Worm (Caenorhabditis elegans): ENCODE measurements around the gene Y42H9AR.2.

Y42H9AR.2 gene

ce11 chrIV:8136005-8136512, 36.4 kb downstream of the Y42H9AR.2 start, which contains the start of the genes isp-1 and islo-1 (continued):
- TF ChIP-seq set-16 (GFP tag; IDR thresholded peaks at IDR 0.05) (no peak), dmd-6 (GFP tag; IDR thresholded peaks at IDR 0.05) (no peak), daf-12 (tag; optimal IDR thresholded peaks at IDR 0.05) (no peak), cey-2 (tag; optimal IDR thresholded peaks at IDR 0.05; ENCODE audit: borderline replicate concordance, insufficient read depth) (no peak), lin-39 (tag; optimal IDR thresholded peaks at IDR 0.05) (no peak), hlh-30 (tag; optimal IDR thresholded peaks at IDR 0.05; ENCODE audit: insufficient read depth) (peak; percentile 82), php-3 (GFP tag; IDR thresholded peaks at IDR 0.05) (no peak), nhr-6 (tag; optimal IDR thresholded peaks at IDR 0.05) (peak; percentile 63), unc-39 (tag; optimal IDR thresholded peaks at IDR 0.05) (no peak), ceh-44 (GFP tag; IDR thresholded peaks at IDR 0.05) (no peak), lim-7 (GFP tag; IDR thresholded peaks at IDR 0.05) (no peak), lin-1 (GFP tag; IDR thresholded peaks at IDR 0.05) (no peak)

- TF ChIP-seq dmd-9 (GFP tag; IDR thresholded peaks at IDR 0.05) (no peak), spr-3 (GFP tag; optimal IDR thresholded peaks at IDR 0.05) (no peak), lin-39 (tag; optimal IDR thresholded peaks at IDR 0.05) (no peak), lin-38 (GFP tag; IDR thresholded peaks at IDR 0.05) (no peak), nhr-76 (tag; optimal IDR thresholded peaks at IDR 0.05) (no peak), madf-9 (GFP tag; conservative IDR thresholded peaks at IDR 0.05) (no peak), nhr-6 (tag; optimal IDR thresholded peaks at IDR 0.05) (no peak), spr-1 (tag; optimal IDR thresholded peaks at IDR 0.05) (no peak), nhr-77 (tag; optimal IDR thresholded peaks at IDR 0.05) (no peak), aha-1 (tag) (no peak), unc-130 (GFP tag; optimal IDR thresholded peaks at IDR 0.05) (no peak), ces-1 (GFP tag; optimal IDR thresholded peaks at IDR 0.05) (no peak), nhr-11 (tag; optimal IDR thresholded peaks at IDR 0.05) (no peak)
Measured at ce11 chrIV:8136548-8136947, 36.8 kb downstream of the Y42H9AR.2 start.

- TF ChIP-seq hlh-11 (tag; optimal IDR thresholded peaks at IDR 0.05) (peak; percentile 18), mes-2 (tag; optimal IDR thresholded peaks at IDR 0.05; ENCODE audit: poor library complexity, severe bottlenecking) (peak; percentile 15), nhr-102 (tag; optimal IDR thresholded peaks at IDR 0.05) (no peak), dve-1 (tag; optimal IDR thresholded peaks at IDR 0.05; ENCODE audit: insufficient read depth) (peak; percentile 55), nhr-28 (tag; optimal IDR thresholded peaks at IDR 0.05) (peak; percentile 61), daf-16 (GFP tag; optimal IDR thresholded peaks at IDR 0.05) (peak in 1 of 2 experiments; percentile 17), daf-16 (tag; optimal IDR thresholded peaks at IDR 0.05) (peak; percentile 7), mep-1 (tag; optimal IDR thresholded peaks at IDR 0.05) (peak; percentile 19), lsy-2 (tag; optimal IDR thresholded peaks at IDR 0.05) (no peak), pqm-1 (tag; optimal IDR thresholded peaks at IDR 0.05) (peak; percentile 36), duxl-1 (tag; optimal IDR thresholded peaks at IDR 0.05; ENCODE audit: poor library complexity) (no peak), lin-38 (GFP tag; IDR thresholded peaks at IDR 0.05) (no peak), unc-39 (tag; optimal IDR thresholded peaks at IDR 0.05) (no peak), nhr-76 (tag; optimal IDR thresholded peaks at IDR 0.05) (no peak)
Measured at ce11 chrIV:8138984-8139383, 39.3 kb downstream of the Y42H9AR.2 start, which contains the start of gene pmk-3. TSS of gene pmk-3 (plus strand) at chrIV:8139219.

ce11 chrIV:8142735-8143550, 43.2 kb downstream of the Y42H9AR.2 start, which contains the start of gene pmk-2:
TSS of gene pmk-2 (plus strand) at chrIV:8143500.
- TF ChIP-seq mdt-29 (GFP tag; IDR thresholded peaks at IDR 0.05) = no peak
- no peak for TF ChIP-seq nhr-76 (tag; optimal IDR thresholded peaks at IDR 0.05)
- TF ChIP-seq tra-1 (GFP tag; IDR thresholded peaks at IDR 0.05) = no peak
- TF ChIP-seq attf-4 (tag; optimal IDR thresholded peaks at IDR 0.05) = no peak
- TF ChIP-seq arid-1 (GFP tag; conservative IDR thresholded peaks at IDR 0.05) = no peak
- TF ChIP-seq gei-8 (GFP tag; optimal IDR thresholded peaks at IDR 0.05) = no peak
- TF ChIP-seq ztf-11 (tag; optimal IDR thresholded peaks at IDR 0.05) = no peak
- no peak for TF ChIP-seq pha-4 (GFP tag; IDR thresholded peaks at IDR 0.05)
- TF ChIP-seq pha-4 (tag; optimal IDR thresholded peaks at IDR 0.05) = no peak
- peak; percentile 9 for TF ChIP-seq nhr-11 (tag; optimal IDR thresholded peaks at IDR 0.05)
- TF ChIP-seq mep-1 (tag; optimal IDR thresholded peaks at IDR 0.05) = peak; percentile 37
- no peak for TF ChIP-seq mxl-3 (GFP tag; optimal IDR thresholded peaks at IDR 0.05)
- no peak for TF ChIP-seq ceh-32 (tag; optimal IDR thresholded peaks at IDR 0.05; ENCODE audit: poor library complexity)
- peak; percentile 47 for TF ChIP-seq nhr-77 (tag; optimal IDR thresholded peaks at IDR 0.05)
- TF ChIP-seq T20F7.1 (GFP tag; optimal IDR thresholded peaks at IDR 0.05) = peak; percentile 26
- no peak for TF ChIP-seq lin-39 (tag; optimal IDR thresholded peaks at IDR 0.05)

Measured in whole organism, L4 larva.